Worm (Caenorhabditis elegans): ENCODE results near the gene pelo-1.

Gene pelo-1

ce11 chrIII:4168665-4169064 lies 35.4 kb downstream of the pelo-1 start, which contains the start of gene ccdc-55:
Gene ccdc-55, minus strand, starts transcription at chrIII:4168765.
- TF ChIP-seq dao-5 (tag; optimal IDR thresholded peaks at IDR 0.05) = no peak
- TF ChIP-seq him-1 (tag; optimal IDR thresholded peaks at IDR 0.05) = no peak
- TF ChIP-seq W03F9.2 (tag; optimal IDR thresholded peaks at IDR 0.05) = no peak

- TF ChIP-seq W03F9.2 (tag; optimal IDR thresholded peaks at IDR 0.05) = no peak
- TF ChIP-seq him-1 (tag; optimal IDR thresholded peaks at IDR 0.05) = no peak
- no peak for TF ChIP-seq dao-5 (tag; optimal IDR thresholded peaks at IDR 0.05)
Observed at ce11 chrIII:4166745-4167144, 37.3 kb downstream of the pelo-1 start, which contains the start of gene rnf-5. Gene rnf-5, minus strand, starts transcription at chrIII:4166845.

ce11 chrIII:4164071-4164470 lies 40.0 kb downstream of the pelo-1 start, which contains the start of gene C16C10.8:
Gene C16C10.8, minus strand, starts transcription at chrIII:4164171.
- no peak for TF ChIP-seq him-1 (tag; optimal IDR thresholded peaks at IDR 0.05)
- no peak for TF ChIP-seq dao-5 (tag; optimal IDR thresholded peaks at IDR 0.05)
- TF ChIP-seq W03F9.2 (tag; optimal IDR thresholded peaks at IDR 0.05) = no peak

- TF ChIP-seq him-1 (tag; optimal IDR thresholded peaks at IDR 0.05) (no peak), W03F9.2 (tag; optimal IDR thresholded peaks at IDR 0.05) (no peak), dao-5 (tag; optimal IDR thresholded peaks at IDR 0.05) (no peak)
Observed at ce11 chrIII:4160937-4161336, 43.1 kb downstream of the pelo-1 start, which contains the start of gene C01G12.16. Gene C01G12.16, plus strand, starts transcription at chrIII:4161237.

DNA sequence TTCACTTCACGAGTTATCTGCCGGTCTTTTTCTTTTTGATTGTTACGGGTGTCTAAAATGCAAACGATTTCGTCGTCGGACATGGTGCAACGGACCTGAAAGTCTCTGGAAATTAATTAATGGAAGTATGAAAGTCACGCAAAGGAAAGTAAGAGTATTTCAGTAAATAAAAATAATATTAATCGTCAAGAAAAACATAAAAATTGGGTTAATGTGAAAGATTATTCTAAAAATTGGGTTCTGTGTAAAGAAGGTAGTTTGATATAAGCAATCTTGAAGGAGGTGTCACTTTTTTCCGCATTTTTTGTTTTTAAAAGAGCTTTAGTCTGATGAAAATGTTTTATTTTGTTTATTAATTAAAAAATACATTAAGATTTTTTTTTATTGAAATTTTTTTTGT lies 46.7 kb downstream of the pelo-1 start, which contains the start of gene C16C10.9:
Gene C16C10.9 (minus strand): TSS at position 101 of the 400 bp plus-strand sequence.
- no peak for TF ChIP-seq dao-5 (tag; optimal IDR thresholded peaks at IDR 0.05)
- TF ChIP-seq W03F9.2 (tag; optimal IDR thresholded peaks at IDR 0.05) = no peak

- TF ChIP-seq him-1 (tag; optimal IDR thresholded peaks at IDR 0.05) (no peak), dao-5 (tag; optimal IDR thresholded peaks at IDR 0.05) (no peak), W03F9.2 (tag; optimal IDR thresholded peaks at IDR 0.05) (no peak)
Observed at ce11 chrIII:4153299-4153698, 50.7 kb downstream of the pelo-1 start, which contains the start of gene glod-4. Gene glod-4, plus strand, starts transcription at chrIII:4153599.

- no peak for TF ChIP-seq him-1 (tag; optimal IDR thresholded peaks at IDR 0.05)
- no peak for TF ChIP-seq W03F9.2 (tag; optimal IDR thresholded peaks at IDR 0.05)
- no peak for TF ChIP-seq dao-5 (tag; optimal IDR thresholded peaks at IDR 0.05)
Observed at ce11 chrIII:4152828-4153227, 51.2 kb downstream of the pelo-1 start.

- no peak for TF ChIP-seq him-1 (tag; optimal IDR thresholded peaks at IDR 0.05)
- no peak for TF ChIP-seq W03F9.2 (tag; optimal IDR thresholded peaks at IDR 0.05)
- TF ChIP-seq dao-5 (tag; optimal IDR thresholded peaks at IDR 0.05) = no peak
Observed at ce11 chrIII:4152309-4152708, 51.7 kb downstream of the pelo-1 start.

All from whole organism, L4/young adult.